Worm (Caenorhabditis elegans): ENCODE measurements around the gene dat-1.

DNA sequence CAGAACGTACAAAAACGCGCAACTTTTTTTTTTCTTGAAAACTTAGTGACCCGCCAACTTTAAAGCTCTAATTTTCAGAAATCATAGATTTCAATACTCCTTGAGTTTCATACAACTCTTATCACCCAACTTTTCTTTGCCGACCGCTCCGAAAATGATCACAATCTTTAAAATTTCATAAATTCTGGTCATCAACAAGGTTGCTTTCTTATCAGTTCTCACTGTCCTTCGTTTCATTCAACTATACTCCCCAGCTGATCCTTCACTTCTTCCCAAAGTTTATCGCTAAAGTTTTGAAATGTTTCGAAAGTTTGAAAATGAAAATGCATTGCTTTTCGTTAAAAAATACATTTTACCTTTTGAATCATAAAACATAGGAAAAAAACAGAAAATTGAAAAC is 13.0 kb downstream of the dat-1 start:
- no peak for TF ChIP-seq ztf-11 (tag; optimal IDR thresholded peaks at IDR 0.05)
- no peak for TF ChIP-seq fos-1 (tag; optimal IDR thresholded peaks at IDR 0.05)
- no peak for TF ChIP-seq saeg-2 (GFP tag; IDR thresholded peaks at IDR 0.05)
- TF ChIP-seq Y48G9A.11 (GFP tag; IDR thresholded peaks at IDR 0.05) = no peak
- TF ChIP-seq dpl-1 (GFP tag; optimal IDR thresholded peaks at IDR 0.05) = no peak
- no peak for TF ChIP-seq mdl-1 (tag; optimal IDR thresholded peaks at IDR 0.05)
- no peak for TF ChIP-seq ceh-82 (tag; optimal IDR thresholded peaks at IDR 0.05)
- TF ChIP-seq nhr-77 (tag; optimal IDR thresholded peaks at IDR 0.05) = peak; percentile 3
- no peak for TF ChIP-seq snpc-4 (tag; optimal IDR thresholded peaks at IDR 0.05)
- TF ChIP-seq mxl-3 (GFP tag; optimal IDR thresholded peaks at IDR 0.05) = no peak
- no peak for TF ChIP-seq lin-13 (GFP tag; optimal IDR thresholded peaks at IDR 0.05)
- no peak for TF ChIP-seq jun-1 (tag; optimal IDR thresholded peaks at IDR 0.05)
- TF ChIP-seq aly-2 (tag; optimal IDR thresholded peaks at IDR 0.05) = no peak
